Worm (Caenorhabditis elegans) whole organism, late embryonic: ENCODE results near the gene fbxb-111.

Source experiments
- C38D4.7 ChIP-seq: fragments of 200-800 bp; sonication (Bioruptor generic); optimal IDR thresholded peaks from 2 replicates; lab custom pipeline; 2018; ENCODE audit warnings: mild to moderate bottlenecking, missing genetic modification characterization, moderate library complexity, missing compliant biosample characterization
- F13H6.1 ChIP-seq: sonication (generic microtip); optimal IDR thresholded peaks from 2 replicates; lab custom pipeline; 2016; ENCODE audit warnings: missing genetic modification characterization, missing compliant biosample characterization
- K02D7.2 ChIP-seq: sonication (generic microtip); optimal IDR thresholded peaks from 2 replicates; lab custom pipeline; 2017; ENCODE audit warnings: mild to moderate bottlenecking, missing genetic modification characterization, missing compliant biosample characterization
- T23F11.4 ChIP-seq: fragments of 200-800 bp; sonication (Bioruptor generic); optimal IDR thresholded peaks from 2 replicates; lab custom pipeline; 2018; ENCODE audit warnings: mild to moderate bottlenecking, missing genetic modification characterization, missing compliant biosample characterization
- ama-1 ChIP-seq: fragments of 150-350 bp; optimal IDR thresholded peaks from 2 replicates; lab custom pipeline; 2014
- ceh-14 ChIP-seq: sonication (generic microtip); optimal IDR thresholded peaks from 2 replicates; lab custom pipeline; 2016; ENCODE audit warnings: missing genotype, missing genetic modification characterization, missing compliant biosample characterization
- ceh-2 ChIP-seq: sonication (generic microtip); optimal IDR thresholded peaks from 2 replicates; lab custom pipeline; 2016; ENCODE audit warnings: missing genotype, missing genetic modification characterization, missing compliant biosample characterization
- ceh-24 ChIP-seq: sonication (generic microtip); optimal IDR thresholded peaks from 2 replicates; lab custom pipeline; 2016; ENCODE audit warnings: mild to moderate bottlenecking, missing genetic modification characterization, missing compliant biosample characterization
- ceh-30 ChIP-seq: fragments of 150-350 bp; optimal IDR thresholded peaks from 2 replicates; lab custom pipeline; 2014; ENCODE audit warnings: missing biosample characterization, missing genetic modification characterization
- ceh-31 ChIP-seq: sonication (generic microtip); optimal IDR thresholded peaks from 2 replicates; lab custom pipeline; 2016; ENCODE audit warnings: missing genetic modification characterization, missing compliant biosample characterization
- ceh-34 ChIP-seq: sonication (generic microtip); optimal IDR thresholded peaks from 2 replicates; lab custom pipeline; 2016; ENCODE audit warnings: mild to moderate bottlenecking, missing genetic modification characterization, missing compliant biosample characterization
- ceh-45 ChIP-seq: fragments of 200-800 bp; sonication (Bioruptor generic); IDR thresholded peaks from 2 replicates; pipeline ENCODE4 v1.3.6; 2022; ENCODE audit warnings: missing genetic modification reagents, missing genetic modification characterization, missing compliant biosample characterization
- ceh-48 ChIP-seq: sonication (generic microtip); optimal IDR thresholded peaks from 2 replicates; lab custom pipeline; 2016; ENCODE audit warnings: missing genetic modification characterization, inconsistent platforms, missing compliant biosample characterization
- ceh-6 ChIP-seq: fragments of 200-800 bp; sonication (Bioruptor generic); optimal IDR thresholded peaks from 2 replicates; lab custom pipeline; 2018; ENCODE audit warnings: mild to moderate bottlenecking, missing genetic modification characterization, missing compliant biosample characterization
- ceh-9 ChIP-seq: sonication (generic microtip); optimal IDR thresholded peaks from 2 replicates; lab custom pipeline; 2016; ENCODE audit warnings: mild to moderate bottlenecking, missing genetic modification characterization, inconsistent platforms, missing compliant biosample characterization
- dmd-4 ChIP-seq: sonication (generic microtip); optimal IDR thresholded peaks from 2 replicates; lab custom pipeline; 2016; ENCODE audit warnings: borderline replicate concordance, missing genetic modification characterization, missing compliant biosample characterization
- dve-1 ChIP-seq: sonication (generic microtip); optimal IDR thresholded peaks from 2 replicates; lab custom pipeline; 2017; ENCODE audit warnings: antibody characterized with exemption, mild to moderate bottlenecking, missing genetic modification characterization, missing compliant biosample characterization
- elt-2 ChIP-seq: sonication (generic microtip); optimal IDR thresholded peaks from 2 replicates; lab custom pipeline; 2016; ENCODE audit warnings: missing genetic modification reagents, missing genetic modification characterization, missing compliant biosample characterization
- elt-4 ChIP-seq: sonication (generic microtip); optimal IDR thresholded peaks from 2 replicates; lab custom pipeline; 2016; ENCODE audit warnings: missing genetic modification characterization, missing compliant biosample characterization
- ets-4 ChIP-seq: sonication (generic microtip); optimal IDR thresholded peaks from 2 replicates; lab custom pipeline; 2016; ENCODE audit warnings: missing genetic modification characterization, missing compliant biosample characterization
- eyg-1 ChIP-seq: sonication (generic microtip); optimal IDR thresholded peaks from 2 replicates; lab custom pipeline; 2016; ENCODE audit warnings: missing genotype, missing genetic modification characterization, missing compliant biosample characterization
- fkh-10 ChIP-seq: fragments of 150-350 bp; optimal IDR thresholded peaks from 2 replicates; lab custom pipeline; 2014; ENCODE audit warnings: missing biosample characterization, missing genetic modification reagents, missing genetic modification characterization
- fkh-6 ChIP-seq: sonication (generic microtip); optimal IDR thresholded peaks from 2 replicates; lab custom pipeline; 2016; ENCODE audit warnings: missing genetic modification characterization, missing compliant biosample characterization
- hlh-13 ChIP-seq: fragments of 200-800 bp; sonication (Bioruptor generic); optimal IDR thresholded peaks from 2 replicates; lab custom pipeline; 2018; ENCODE audit warnings: mild to moderate bottlenecking, missing genetic modification characterization, missing compliant biosample characterization
- hlh-15 ChIP-seq: sonication (generic microtip); optimal IDR thresholded peaks from 2 replicates; lab custom pipeline; 2016; ENCODE audit warnings: missing genetic modification characterization, missing compliant biosample characterization
- hlh-30 ChIP-seq: sonication (generic microtip); optimal IDR thresholded peaks from 2 replicates; lab custom pipeline; 2017; ENCODE audit warnings: antibody characterized with exemption, missing genetic modification characterization, missing compliant biosample characterization; ENCODE audit not compliant: insufficient read depth
- hlh-6 ChIP-seq: sonication (generic microtip); optimal IDR thresholded peaks from 2 replicates; lab custom pipeline; 2016; ENCODE audit warnings: missing genotype, missing genetic modification characterization, missing compliant biosample characterization
- hlh-8 ChIP-seq: sonication (generic microtip); optimal IDR thresholded peaks from 2 replicates; lab custom pipeline; 2016; ENCODE audit warnings: missing genotype, missing genetic modification characterization, missing compliant biosample characterization
- madf-2 ChIP-seq: sonication (generic microtip); optimal IDR thresholded peaks from 2 replicates; lab custom pipeline; 2017; ENCODE audit warnings: missing genetic modification characterization, missing compliant biosample characterization
- mec-3 ChIP-seq: sonication (generic microtip); optimal IDR thresholded peaks from 2 replicates; lab custom pipeline; 2016; ENCODE audit warnings: borderline replicate concordance, missing genetic modification characterization, missing compliant biosample characterization
- nfya-1 ChIP-seq: sonication (generic microtip); optimal IDR thresholded peaks from 2 replicates; lab custom pipeline; 2017; ENCODE audit warnings: missing genetic modification characterization, mild to moderate bottlenecking, missing compliant biosample characterization, antibody characterized with exemption, moderate library complexity
- nhr-11 ChIP-seq: fragments of 150-350 bp; optimal IDR thresholded peaks from 2 replicates; lab custom pipeline; 2014; ENCODE audit warnings: missing biosample characterization, missing genetic modification characterization
- odd-2 ChIP-seq: sonication (generic microtip); optimal IDR thresholded peaks from 2 replicates; lab custom pipeline; 2017; ENCODE audit warnings: antibody characterized with exemption, mild to moderate bottlenecking, missing genetic modification characterization, missing compliant biosample characterization
- pag-3 ChIP-seq: sonication (generic microtip); optimal IDR thresholded peaks from 2 replicates; lab custom pipeline; 2016; ENCODE audit warnings: missing compliant biosample characterization, missing genetic modification characterization, borderline replicate concordance
- pat-9 ChIP-seq: fragments of 200-800 bp; sonication (Bioruptor generic); optimal IDR thresholded peaks from 2 replicates; lab custom pipeline; 2018; ENCODE audit warnings: mild to moderate bottlenecking, missing genetic modification characterization, moderate library complexity, missing compliant biosample characterization
- pha-4 ChIP-seq: fragments of 150-350 bp; optimal IDR thresholded peaks from 2 replicates; lab custom pipeline; 2018; ENCODE audit warnings: missing biosample characterization, missing genetic modification reagents, missing genetic modification characterization
- pqm-1 ChIP-seq: sonication (generic microtip); optimal IDR thresholded peaks from 2 replicates; lab custom pipeline; 2016; ENCODE audit warnings: missing genetic modification characterization, missing compliant biosample characterization
- ref-2 ChIP-seq: sonication (generic microtip); optimal IDR thresholded peaks from 2 replicates; lab custom pipeline; 2016; ENCODE audit warnings: missing genetic modification characterization, missing compliant biosample characterization
- sdc-2 ChIP-seq: sonication (generic microtip); optimal IDR thresholded peaks from 2 replicates; lab custom pipeline; 2016; ENCODE audit warnings: missing genotype, missing genetic modification characterization, missing compliant biosample characterization
- sox-2 ChIP-seq: fragments of 200-800 bp; sonication (Bioruptor generic); IDR thresholded peaks from 2 replicates; pipeline ENCODE4 v1.3.6; 2022; ENCODE audit warnings: missing genetic modification reagents, missing genetic modification characterization, missing compliant biosample characterization
- syd-9 ChIP-seq: sonication (generic microtip); optimal IDR thresholded peaks from 2 replicates; lab custom pipeline; 2016; ENCODE audit warnings: mild to moderate bottlenecking, missing genetic modification characterization, moderate library complexity, missing compliant biosample characterization
- tbx-2 ChIP-seq: sonication (generic microtip); optimal IDR thresholded peaks from 2 replicates; lab custom pipeline; 2016; ENCODE audit warnings: missing genetic modification characterization, missing compliant biosample characterization
- tbx-7 ChIP-seq: sonication (generic microtip); optimal IDR thresholded peaks from 2 replicates; lab custom pipeline; 2016; ENCODE audit warnings: missing genotype, missing genetic modification characterization, missing compliant biosample characterization
- unc-55 ChIP-seq: sonication (generic microtip); optimal IDR thresholded peaks from 2 replicates; lab custom pipeline; 2017; ENCODE audit warnings: missing biosample characterization, missing genetic modification reagents, missing genetic modification characterization
- ztf-16 ChIP-seq: sonication (generic microtip); optimal IDR thresholded peaks from 2 replicates; lab custom pipeline; 2017; ENCODE audit warnings: missing genetic modification characterization, missing compliant biosample characterization

Gene fbxb-111

DNA sequence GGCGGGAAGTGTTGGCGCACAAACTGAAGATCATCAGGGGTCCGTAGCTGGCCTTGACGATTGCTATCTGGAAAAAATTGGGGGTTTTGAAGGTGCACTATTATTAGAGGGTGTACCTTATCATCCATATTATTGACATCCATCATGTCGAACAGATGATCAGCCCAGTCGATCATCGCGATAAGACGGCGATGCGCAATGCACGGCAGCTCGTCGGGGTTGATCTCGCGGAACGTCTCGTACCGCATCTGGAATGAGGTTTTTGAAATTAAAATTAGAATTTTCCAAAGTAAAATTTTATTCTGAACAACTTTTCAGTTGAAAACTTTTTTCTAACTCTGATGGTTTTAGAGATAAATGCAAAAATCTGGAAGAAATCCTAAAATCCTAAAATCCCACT lies 23.1 kb upstream of the fbxb-111 start:
- no peak for TF ChIP-seq tbx-7
- TF ChIP-seq ceh-48: no peak
- no peak for TF ChIP-seq ceh-31 (tag; lab: Kevin White, UChicago)
- TF ChIP-seq eyg-1: no peak
- no peak for TF ChIP-seq unc-55
- TF ChIP-seq elt-4 (tag; lab: Kevin White, UChicago): no peak
- TF ChIP-seq ceh-6 (GFP tag; lab: Kevin White, UChicago): no peak
- no peak for TF ChIP-seq elt-2
- no peak for TF ChIP-seq pat-9 (tag; lab: Kevin White, UChicago)
- no peak for TF ChIP-seq nhr-11 (tag; lab: Kevin White, UChicago)
- no peak for TF ChIP-seq ceh-2 (tag; lab: Kevin White, UChicago)
- no peak for TF ChIP-seq tbx-2
- no peak for TF ChIP-seq sox-2 (GFP tag; lab: Robert Waterston, UW)
- TF ChIP-seq K02D7.2 (tag; lab: Kevin White, UChicago): no peak
- no peak for TF ChIP-seq madf-2 (tag; lab: Kevin White, UChicago)
- TF ChIP-seq hlh-6 (tag; lab: Kevin White, UChicago): no peak
- TF ChIP-seq sdc-2: no peak
- TF ChIP-seq ets-4: no peak

DNA sequence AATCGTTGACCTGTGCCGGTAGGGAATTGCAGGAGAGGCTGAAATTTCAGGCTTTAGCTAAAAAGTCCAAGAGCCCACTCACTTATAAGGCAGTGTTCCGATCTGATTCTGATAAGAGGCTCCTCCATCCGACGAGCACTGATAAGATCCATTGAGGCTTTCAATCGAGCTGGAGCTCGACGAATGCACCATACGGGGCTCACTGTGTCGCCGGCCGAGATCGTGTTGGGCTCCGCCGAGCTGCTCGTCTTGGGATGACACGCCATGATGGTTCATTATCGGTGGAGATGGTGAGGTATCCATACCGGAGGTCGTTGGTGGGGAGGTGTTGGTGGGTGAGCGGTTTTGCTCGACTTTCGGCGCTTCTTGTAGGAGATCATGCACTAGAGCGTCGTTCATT lies 21.6 kb upstream of the fbxb-111 start:
- TF ChIP-seq ref-2 (tag; lab: Kevin White, UChicago) (no peak), nfya-1 (tag; lab: Kevin White, UChicago) (no peak), dmd-4 (tag; lab: Kevin White, UChicago) (no peak), ceh-45 (no peak), ceh-9 (no peak), unc-55 (no peak)

- TF ChIP-seq sox-2 (GFP tag; lab: Robert Waterston, UW) (no peak), ama-1 (lab: Kevin White, UChicago) (no peak), pqm-1 (tag; lab: Kevin White, UChicago) (no peak), hlh-8 (tag; lab: Kevin White, UChicago) (no peak), pag-3 (tag; lab: Kevin White, UChicago) (no peak), mec-3 (tag; lab: Kevin White, UChicago) (no peak), C38D4.7 (GFP tag; lab: Kevin White, UChicago) (no peak), T23F11.4 (no peak), ceh-14 (tag; lab: Kevin White, UChicago) (no peak), ceh-30 (tag; lab: Kevin White, UChicago) (no peak), eyg-1 (no peak), fkh-10 (GFP tag; lab: Kevin White, UChicago) (no peak), ceh-34 (tag; lab: Kevin White, UChicago) (no peak)
Observed at ce11 chrII:2795413-2795812, 20.6 kb upstream of the fbxb-111 start.

ce11 chrII:2791693-2792092 lies 16.9 kb upstream of the fbxb-111 start:
- TF ChIP-seq hlh-13 (GFP tag; lab: Kevin White, UChicago) (no peak), ceh-34 (tag; lab: Kevin White, UChicago) (no peak), pha-4 (tag; lab: Kevin White, UChicago) (no peak), odd-2 (tag; lab: Kevin White, UChicago) (no peak), fkh-6 (tag; lab: Kevin White, UChicago) (no peak), ztf-16 (tag; lab: Kevin White, UChicago) (no peak), syd-9 (tag; lab: Kevin White, UChicago) (no peak), dve-1 (tag; lab: Kevin White, UChicago) (no peak), hlh-30 (tag; lab: Kevin White, UChicago) (no peak), F13H6.1 (tag; lab: Kevin White, UChicago) (no peak), ref-2 (tag; lab: Kevin White, UChicago) (no peak), ceh-30 (tag; lab: Kevin White, UChicago) (no peak), hlh-15 (tag; lab: Kevin White, UChicago) (no peak), pag-3 (tag; lab: Kevin White, UChicago) (no peak), ceh-24 (tag; lab: Kevin White, UChicago) (no peak), elt-4 (tag; lab: Kevin White, UChicago) (no peak), dmd-4 (tag; lab: Kevin White, UChicago) (no peak)
